Fruit fly (Drosophila melanogaster): ENCODE results near the gene CG5961.

Gene CG5961

DNA sequence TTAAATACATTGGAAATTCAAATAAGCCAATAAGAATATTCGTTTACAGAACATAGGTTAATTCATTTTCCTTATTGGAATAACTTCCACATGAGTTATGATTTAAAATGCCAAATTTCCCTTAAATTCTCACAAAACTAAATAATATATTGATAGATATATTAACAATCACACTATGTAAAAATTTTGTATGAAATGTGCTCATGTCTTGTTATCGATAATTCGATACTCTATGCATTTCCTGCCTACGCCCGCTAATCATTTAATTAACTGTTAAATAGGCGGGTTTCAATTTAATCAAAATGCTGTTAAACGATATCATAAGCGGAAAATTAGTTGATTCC lies 33.8 kb downstream of the CG5961 start, which contains the start of gene NANS (continued):
- TF ChIP-seq CG15514 (GFP tag; optimal IDR thresholded peaks at IDR 0.05) (peak; percentile 34), Dll (GFP tag; IDR thresholded peaks at IDR 0.05; ENCODE audit: partially characterized antibody) (peak; percentile 44; the same call in 1 of the 4 replicates), CG3281 (GFP tag; optimal IDR thresholded peaks at IDR 0.05) (no peak), chinmo (GFP tag; IDR thresholded peaks at IDR 0.05; ENCODE audit: partially characterized antibody) (0 out of 4 replicates have a peak, but pooled peaks have one; percentile 64)

DNA sequence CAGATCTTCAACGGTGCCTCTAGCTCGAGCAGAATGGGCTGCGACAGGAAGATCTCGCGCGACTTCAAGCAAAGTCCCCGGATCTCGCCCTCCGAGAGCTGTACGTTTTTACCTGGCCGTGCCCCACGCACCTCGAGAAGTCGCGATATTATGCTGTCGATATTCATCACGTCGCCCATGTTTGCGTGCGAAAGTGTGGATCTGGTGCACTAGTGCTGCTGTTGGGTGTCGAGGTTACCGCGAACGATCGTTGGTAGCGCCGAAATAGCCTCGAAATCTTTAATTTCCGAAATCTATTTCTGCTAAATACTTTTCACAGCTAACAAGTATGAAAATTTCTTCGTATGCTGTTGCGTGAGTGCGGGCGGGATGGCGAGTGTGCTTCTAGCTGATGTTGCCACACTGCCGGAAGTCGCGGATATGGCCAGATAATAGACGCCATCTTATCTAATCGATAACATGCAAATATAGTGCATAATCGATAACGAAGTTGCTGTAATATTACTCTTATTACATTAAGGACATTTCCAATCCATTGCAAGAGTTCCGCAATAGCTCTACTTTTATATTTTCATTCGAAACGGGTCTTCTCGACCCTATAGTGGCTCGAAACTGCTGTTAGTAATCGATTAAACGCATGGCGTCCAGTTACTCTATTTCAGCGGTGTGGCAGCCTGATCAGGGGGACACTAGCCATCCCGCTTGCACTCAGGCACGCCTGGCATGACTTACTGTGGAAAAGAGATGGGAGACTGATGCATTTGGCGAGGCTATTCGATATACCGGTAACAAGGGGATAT lies 34.4 kb downstream of the CG5961 start, which contains the start of gene Pp1-87B:
Pp1-87B (minus strand) TSS at position 408 of the 800 bp plus-strand sequence.
- TF ChIP-seq CG6765 (GFP tag; optimal IDR thresholded peaks at IDR 0.05): no peak
- TF ChIP-seq Dp (GFP tag; optimal IDR thresholded peaks at IDR 0.05): peak; percentile 60
- TF ChIP-seq CG14710 (tag; optimal IDR thresholded peaks at IDR 0.05): peak; percentile 76
- TF ChIP-seq Xbp1 (GFP tag; optimal IDR thresholded peaks at IDR 0.05): peak; percentile 4
- TF ChIP-seq CG17186 (GFP tag; optimal IDR thresholded peaks at IDR 0.05): peak; percentile 54
- TF ChIP-seq CG3995 (GFP tag; optimal IDR thresholded peaks at IDR 0.05): peak; percentile 38
- TF ChIP-seq onecut (GFP tag; IDR thresholded peaks at IDR 0.05): no peak
- no peak for TF ChIP-seq Chrac-16 (GFP tag; optimal IDR thresholded peaks at IDR 0.05)
- TF ChIP-seq Ets97D (GFP tag; optimal IDR thresholded peaks at IDR 0.05): peak; percentile 94
- no peak for TF ChIP-seq scrt (GFP tag; optimal IDR thresholded peaks at IDR 0.05)
- peak; percentile 55 for TF ChIP-seq sug (tag; optimal IDR thresholded peaks at IDR 0.05)
- peak; percentile 37 for TF ChIP-seq HmgZ (tag; optimal IDR thresholded peaks at IDR 0.05)
- peak; percentile 70 for TF ChIP-seq kni (GFP tag; optimal IDR thresholded peaks at IDR 0.05)
- peak; percentile 98 for TF ChIP-seq MESR4 (GFP tag; optimal IDR thresholded peaks at IDR 0.05)
- TF ChIP-seq nom (GFP tag; optimal IDR thresholded peaks at IDR 0.05): no peak
- TF ChIP-seq crp (GFP tag; optimal IDR thresholded peaks at IDR 0.05): peak in 1 of 2 experiments; percentile 8
- peak; percentile 29 for TF ChIP-seq Usf (GFP tag; optimal IDR thresholded peaks at IDR 0.05)
- no peak for TF ChIP-seq Atf3 (GFP tag; optimal IDR thresholded peaks at IDR 0.05)
- no peak for TF ChIP-seq cas (GFP tag; IDR thresholded peaks at IDR 0.05)
- peak; percentile 19 for TF ChIP-seq CG1603 (tag; optimal IDR thresholded peaks at IDR 0.05)
- peak; percentile 89 for TF ChIP-seq dm (GFP tag; optimal IDR thresholded peaks at IDR 0.05)
- TF ChIP-seq CG13775 (GFP tag; optimal IDR thresholded peaks at IDR 0.05): peak; percentile 34
- TF ChIP-seq CG8290 (GFP tag; optimal IDR thresholded peaks at IDR 0.05): peak; percentile 39
- TF ChIP-seq CG8290 (tag; optimal IDR thresholded peaks at IDR 0.05): peak in 1 of 2 experiments; percentile 46
- peak; percentile 36 for TF ChIP-seq CG12104 (GFP tag; optimal IDR thresholded peaks at IDR 0.05)
- no peak for TF ChIP-seq CG2678 (tag; optimal IDR thresholded peaks at IDR 0.05)
- peak; percentile 15 for TF ChIP-seq bcd (GFP tag; optimal IDR thresholded peaks at IDR 0.05)
- TF ChIP-seq trem (tag; optimal IDR thresholded peaks at IDR 0.05): peak; percentile 28
- TF ChIP-seq Vsx1 (GFP tag; optimal IDR thresholded peaks at IDR 0.05): no peak
- TF ChIP-seq Mes4 (GFP tag; optimal IDR thresholded peaks at IDR 0.05): no peak
- TF ChIP-seq dysf (GFP tag; IDR thresholded peaks at IDR 0.05): 0 out of 3 replicates have a peak, but pooled peaks have one; percentile 7
- TF ChIP-seq dpn (GFP tag; optimal IDR thresholded peaks at IDR 0.05): peak in 1 of 2 experiments; percentile 11
- TF ChIP-seq otp (GFP tag; IDR thresholded peaks at IDR 0.05): no peak
- TF ChIP-seq Hmr (GFP tag; optimal IDR thresholded peaks at IDR 0.05): peak; percentile 32
- peak; percentile 37 for TF ChIP-seq CG9437 (GFP tag; optimal IDR thresholded peaks at IDR 0.05)
- TF ChIP-seq schlank (tag; optimal IDR thresholded peaks at IDR 0.05): no peak
- TF ChIP-seq zfh2 (GFP tag; optimal IDR thresholded peaks at IDR 0.05): no peak
- peak; percentile 27 for TF ChIP-seq Max (GFP tag; optimal IDR thresholded peaks at IDR 0.05)
- TF ChIP-seq Dfd (GFP tag; optimal IDR thresholded peaks at IDR 0.05): peak in 1 of 2 experiments; percentile 30
- TF ChIP-seq HLHmδ (GFP tag; optimal IDR thresholded peaks at IDR 0.05): peak; percentile 61
- TF ChIP-seq CG4328 (GFP tag; optimal IDR thresholded peaks at IDR 0.05): peak; percentile 32
- peak; percentile 7 for TF ChIP-seq CG2120 (GFP tag; optimal IDR thresholded peaks at IDR 0.05)
- peak; percentile 28 for TF ChIP-seq twi (tag; optimal IDR thresholded peaks at IDR 0.05)
